Fruit fly (Drosophila melanogaster) whole organism, embryonic: Measurements from ENCODE around the gene CG4382.

ENCODE experiments used
- Abd-B ChIP-seq: fragments of 200-800 bp; sonication (Bioruptor generic); optimal IDR thresholded peaks from 2 replicates; lab custom pipeline; 2018; ENCODE audit warnings: missing biosample characterization, mild to moderate bottlenecking, missing genetic modification characterization, moderate library complexity
- Ada2b ChIP-seq: fragments of 200-800 bp; sonication (Bioruptor generic); IDR thresholded peaks from 2 replicates; pipeline ENCODE4 v1.3.6; 2022; ENCODE audit warnings: missing biosample characterization, missing genetic modification characterization
- Bgb ChIP-seq: fragments of 200-800 bp; sonication (Bioruptor generic); IDR thresholded peaks from 2 replicates; pipeline ENCODE4 v1.3.6; 2022; ENCODE audit warnings: missing biosample characterization, missing genetic modification characterization; ENCODE audit not compliant: partially characterized antibody
- CG13424 ChIP-seq: fragments of 200-800 bp; sonication (Bioruptor generic); optimal IDR thresholded peaks from 2 replicates; lab custom pipeline; 2019; ENCODE audit warnings: missing biosample characterization, mild to moderate bottlenecking, missing genetic modification characterization, moderate library complexity
- CG15269 ChIP-seq: fragments of 200-800 bp; sonication (Bioruptor generic); optimal IDR thresholded peaks from 2 replicates; lab custom pipeline; 2018; ENCODE audit warnings: missing biosample characterization, mild to moderate bottlenecking, missing genetic modification characterization, moderate library complexity
- CG16813 ChIP-seq: fragments of 200-800 bp; sonication (Bioruptor generic); IDR thresholded peaks from 3 replicates; pipeline ENCODE4 v1.3.6; 2022; ENCODE audit warnings: missing biosample characterization, missing genetic modification characterization; ENCODE audit not compliant: partially characterized antibody
- CG17359 ChIP-seq: fragments of 200-800 bp; sonication (Bioruptor generic); optimal IDR thresholded peaks from 3 replicates; lab custom pipeline; 2018; ENCODE audit warnings: missing biosample characterization, mild to moderate bottlenecking, missing genetic modification characterization, moderate library complexity
- CG17612 ChIP-seq: fragments of 200-800 bp; sonication (Bioruptor generic); IDR thresholded peaks from 2 replicates; pipeline ENCODE4 v1.3.6; 2022; ENCODE audit warnings: missing biosample characterization, missing genetic modification characterization
- CG17802 ChIP-seq: fragments of 200-800 bp; sonication (Bioruptor generic); optimal IDR thresholded peaks from 2 replicates; lab custom pipeline; 2018; ENCODE audit warnings: missing biosample characterization, mild to moderate bottlenecking, missing genetic modification characterization, moderate library complexity
- CG17912 ChIP-seq: fragments of 200-800 bp; sonication (Bioruptor generic); optimal IDR thresholded peaks from 2 replicates; lab custom pipeline; 2018; ENCODE audit warnings: missing biosample characterization, mild to moderate bottlenecking, missing genetic modification characterization
- CG18599 ChIP-seq: fragments of 200-800 bp; sonication (Bioruptor generic); optimal IDR thresholded peaks from 3 replicates; lab custom pipeline; 2017; ENCODE audit warnings: missing biosample characterization, missing genetic modification characterization, mild to moderate bottlenecking, moderate library complexity, missing genetic modification reagents
- CG32772 ChIP-seq: fragments of 200-800 bp; sonication (Bioruptor generic); IDR thresholded peaks from 2 replicates; pipeline ENCODE4 v1.3.6; 2022; ENCODE audit warnings: missing biosample characterization, missing genetic modification characterization
- CG4730 ChIP-seq: fragments of 200-800 bp; sonication (Bioruptor generic); IDR thresholded peaks from 2 replicates; pipeline ENCODE4 v1.3.6; 2022; ENCODE audit warnings: missing biosample characterization, missing genetic modification characterization
- CG5953 ChIP-seq: fragments of 200-800 bp; sonication (Bioruptor generic); IDR thresholded peaks from 2 replicates; pipeline ENCODE4 v1.3.6; 2022; ENCODE audit warnings: missing biosample characterization, missing genetic modification characterization
- CG6854 ChIP-seq: fragments of 200-800 bp; sonication (Bioruptor generic); optimal IDR thresholded peaks from 3 replicates; lab custom pipeline; 2017; ENCODE audit warnings: missing biosample characterization, mild to moderate bottlenecking, missing genetic modification characterization
- CG7372 ChIP-seq: fragments of 200-800 bp; sonication (Bioruptor generic); IDR thresholded peaks from 2 replicates; pipeline ENCODE4 v1.3.6; 2022; ENCODE audit warnings: missing biosample characterization, missing genetic modification characterization
- CG9932 ChIP-seq: fragments of 200-800 bp; sonication (Bioruptor generic); IDR thresholded peaks from 2 replicates; pipeline ENCODE4 v1.3.6; 2022; ENCODE audit warnings: missing biosample characterization, missing genetic modification characterization
- Camta ChIP-seq: fragments of 200-800 bp; sonication (Bioruptor generic); optimal IDR thresholded peaks from 2 replicates; lab custom pipeline; 2016; ENCODE audit warnings: missing biosample characterization, missing genetic modification characterization
- Deaf1 ChIP-seq: fragments of 200-800 bp; optimal IDR thresholded peaks from 3 replicates; lab custom pipeline; 2019; ENCODE audit warnings: missing biosample characterization, mild to moderate bottlenecking, missing genetic modification characterization, moderate library complexity
- Ets65A ChIP-seq: fragments of 200-800 bp; sonication (Bioruptor generic); peaks from one replicate; lab custom pipeline; 2016; ENCODE audit warnings: missing biosample characterization, missing genetic modification characterization
- Ets97D ChIP-seq: fragments of 200-800 bp; sonication (Bioruptor generic); optimal IDR thresholded peaks from 3 replicates; lab custom pipeline; 2016; ENCODE audit warnings: missing biosample characterization, missing genetic modification characterization
- GATAe ChIP-seq: fragments of 200-800 bp; sonication (Bioruptor generic); conservative IDR thresholded peaks from 2 replicates; pipeline ENCODE4 v1.3.6; 2022; ENCODE audit warnings: missing biosample characterization, missing genetic modification characterization
- Kr ChIP-seq: fragments of 200-800 bp; sonication (Bioruptor generic); optimal IDR thresholded peaks from 2 replicates; lab custom pipeline; 2017; ENCODE audit warnings: missing biosample characterization, mild to moderate bottlenecking, missing genetic modification characterization
- MBD-R2 ChIP-seq: fragments of 200-800 bp; sonication (Bioruptor generic); IDR thresholded peaks from 2 replicates; pipeline ENCODE4 v1.3.6; 2022; ENCODE audit warnings: missing biosample characterization, missing genetic modification characterization
- Mad ChIP-seq: fragments of 200-800 bp; sonication (Bioruptor generic); optimal IDR thresholded peaks from 2 replicates; lab custom pipeline; 2016; ENCODE audit warnings: missing biosample characterization, missing genetic modification characterization
- Med ChIP-seq: fragments of 200-800 bp; sonication (Bioruptor generic); peaks from one replicate; lab custom pipeline; 2016; ENCODE audit warnings: missing biosample characterization, missing genetic modification characterization, mild to moderate bottlenecking, inconsistent platforms, moderate library complexity
- Rfx ChIP-seq: fragments of 200-800 bp; sonication (Bioruptor generic); IDR thresholded peaks from 2 replicates; pipeline ENCODE4 v1.3.6; 2022; ENCODE audit warnings: missing biosample characterization, missing genetic modification characterization
- Trl ChIP-seq, 3 experiments: fragments of >200 bp in 2 of 3; fragments of 200-800 bp in 1 of 3; sonication (Bioruptor generic) in 1 of 3; optimal IDR thresholded peaks; 2 replicates in 1 of 3; 3 replicates in 2 of 3; lab custom pipeline; 2016 to 2017; ENCODE audit warnings: missing biosample characterization in 1 of 3, missing genetic modification characterization in 1 of 3
- ac ChIP-seq: fragments of 200-800 bp; sonication (Bioruptor generic); optimal IDR thresholded peaks from 3 replicates; lab custom pipeline; 2017; ENCODE audit warnings: missing biosample characterization, mild to moderate bottlenecking, missing genetic modification characterization
- bcd ChIP-seq: fragments of 200-800 bp; sonication (Bioruptor generic); optimal IDR thresholded peaks from 2 replicates; lab custom pipeline; 2017; ENCODE audit warnings: missing biosample characterization, mild to moderate bottlenecking, missing genetic modification characterization
- bowl ChIP-seq: fragments of 200-800 bp; sonication (Bioruptor generic); IDR thresholded peaks from 2 replicates; pipeline ENCODE4 v1.3.6; 2022; ENCODE audit warnings: missing biosample characterization, missing genetic modification characterization
- chif ChIP-seq, 2 experiments: fragments of 200-800 bp; sonication (Bioruptor generic); optimal IDR thresholded peaks; 3 replicates each; lab custom pipeline; 2016; ENCODE audit warnings: missing biosample characterization in 2 of 2, missing genetic modification characterization in 2 of 2
- chinmo ChIP-seq: fragments of 200-800 bp; sonication (Bioruptor generic); IDR thresholded peaks from 4 replicates; pipeline ENCODE4 v1.3.6; 2022; ENCODE audit warnings: missing biosample characterization, missing genetic modification characterization; ENCODE audit not compliant: partially characterized antibody
- crol ChIP-seq: fragments of 200-800 bp; sonication (Bioruptor generic); IDR thresholded peaks from 2 replicates; pipeline ENCODE4 v1.3.6; 2022; ENCODE audit warnings: missing biosample characterization, missing genetic modification characterization
- gsb-n ChIP-seq: fragments of 200-800 bp; sonication (Bioruptor generic); optimal IDR thresholded peaks from 3 replicates; lab custom pipeline; 2018; ENCODE audit warnings: missing biosample characterization, mild to moderate bottlenecking, missing genetic modification characterization
- klu ChIP-seq: fragments of 200-800 bp; sonication (Bioruptor generic); IDR thresholded peaks from 2 replicates; pipeline ENCODE4 v1.3.6; 2022; ENCODE audit warnings: missing biosample characterization, missing genetic modification characterization
- nerfin-1 ChIP-seq: fragments of 200-800 bp; sonication (Bioruptor generic); optimal IDR thresholded peaks from 3 replicates; lab custom pipeline; 2019; ENCODE audit warnings: missing biosample characterization, mild to moderate bottlenecking, missing genetic modification characterization, moderate library complexity
- onecut ChIP-seq: fragments of 200-800 bp; sonication (Bioruptor generic); IDR thresholded peaks from 2 replicates; pipeline ENCODE4 v1.3.6; 2022; ENCODE audit warnings: missing biosample characterization, missing genetic modification characterization
- prd ChIP-seq, 3 experiments: fragments of >200 bp in 2 of 3; fragments of 200-800 bp in 1 of 3; sonication (Bioruptor generic) in 1 of 3; optimal IDR thresholded peaks in 2 of 3; IDR thresholded peaks in 1 of 3; 2 replicates in 2 of 3; 3 replicates in 1 of 3; pipeline versions ENCODE4 v1.3.6 to Lab custom; 2017 to 2022; ENCODE audit warnings: missing biosample characterization in 1 of 3, missing genetic modification characterization in 1 of 3
- row ChIP-seq: fragments of 200-800 bp; sonication (Bioruptor generic); IDR thresholded peaks from 3 replicates; pipeline ENCODE4 v1.3.6; 2022; ENCODE audit warnings: missing biosample characterization, missing genetic modification characterization
- scrt ChIP-seq: fragments of 200-800 bp; sonication (Bioruptor generic); optimal IDR thresholded peaks from 2 replicates; lab custom pipeline; 2018; ENCODE audit warnings: missing biosample characterization, mild to moderate bottlenecking, missing genetic modification characterization, moderate library complexity
- sr ChIP-seq: fragments of 200-800 bp; sonication (Bioruptor generic); IDR thresholded peaks from 3 replicates; pipeline ENCODE4 v1.3.6; 2022; ENCODE audit warnings: missing biosample characterization, missing genetic modification characterization
- trem ChIP-seq: fragments of 200-800 bp; optimal IDR thresholded peaks from 3 replicates; lab custom pipeline; 2019; ENCODE audit warnings: missing biosample characterization, mild to moderate bottlenecking, missing genetic modification characterization, moderate library complexity
- tx ChIP-seq: fragments of 200-800 bp; sonication (Bioruptor generic); optimal IDR thresholded peaks from 2 replicates; lab custom pipeline; 2016; ENCODE audit warnings: missing biosample characterization, missing genetic modification characterization

The CG4382 gene

DNA sequence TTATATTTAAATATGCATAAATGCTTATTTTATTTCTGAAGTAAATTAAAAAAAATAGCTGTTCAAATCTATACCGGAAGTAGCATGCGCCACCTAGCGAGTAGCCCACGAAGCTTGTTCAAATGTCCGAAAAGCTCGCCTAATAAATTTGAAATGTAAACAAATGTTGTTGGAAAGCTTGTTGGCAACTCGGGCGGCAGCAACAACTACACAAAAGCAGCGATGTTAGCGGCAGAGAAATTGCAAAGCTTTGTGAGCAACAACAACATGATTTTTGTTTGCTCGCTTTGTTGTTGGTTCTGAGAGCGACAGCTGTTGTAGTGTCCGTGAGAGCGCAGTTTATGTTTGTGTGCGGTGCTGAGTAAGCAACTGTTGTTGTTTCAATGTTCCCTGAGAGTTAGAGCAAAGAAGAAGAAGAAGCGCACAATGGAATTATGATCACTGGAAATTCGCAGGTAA, 33.2 kb downstream of the CG4382 start (continued):
- TF ChIP-seq CG13424 (tag; lab: Kevin White, UChicago) (peak; percentile 89), CG18599 (GFP tag; lab: Kevin White, UChicago) (peak; percentile 98), scrt (GFP tag; lab: Kevin White, UChicago) (peak; percentile 99), MBD-R2 (peak; percentile 84)

DNA sequence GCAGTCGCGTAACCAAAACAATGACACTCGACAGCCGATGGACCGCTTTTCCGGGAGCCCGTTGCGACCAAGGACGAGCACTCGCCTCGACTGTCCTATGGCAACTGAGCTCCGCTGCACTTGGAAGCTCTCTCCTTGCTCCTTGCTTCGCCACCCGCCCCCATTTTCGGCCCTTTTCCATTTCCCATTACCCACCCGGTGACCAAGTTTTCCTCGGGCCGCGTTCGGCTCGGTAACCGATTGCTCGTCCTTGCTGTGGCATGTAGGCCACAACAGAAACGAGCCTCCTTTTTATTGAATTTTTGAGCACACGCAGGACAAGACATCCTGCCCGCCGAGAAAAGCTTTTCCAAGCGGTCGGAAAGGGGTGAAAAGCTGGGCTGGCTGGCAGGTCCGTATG, 34.0 kb downstream of the CG4382 start, which contains the start of gene jp:
TSS of gene jp (minus strand) at position 95 of the 400 bp plus-strand sequence.
- TF ChIP-seq Med, result peak; percentile 68
- TF ChIP-seq tx (GFP tag; lab: Kevin White, UChicago), result no peak
- TF ChIP-seq Bgb (GFP tag; lab: Robert Waterston, UW), result 0 out of 2 replicates have a peak, but pooled peaks have one; percentile 28
- peak; percentile 3 for TF ChIP-seq CG6854 (GFP tag; lab: Kevin White, UChicago)
- 0 out of 3 replicates have a peak, but pooled peaks have one; percentile 25 for TF ChIP-seq CG16813 (GFP tag; lab: Robert Waterston, UW)
- peak; percentile 43 for TF ChIP-seq onecut (GFP tag; lab: Robert Waterston, UW)
- 0 out of 2 replicates have a peak, but pooled peaks have one; percentile 23 for TF ChIP-seq CG5953 (GFP tag; lab: Robert Waterston, UW)
- TF ChIP-seq Deaf1 (tag; lab: Kevin White, UChicago), result peak; percentile 96
- TF ChIP-seq Mad (GFP tag; lab: Kevin White, UChicago), result no peak
- peak; percentile 72; the same call in 1 of the 4 replicates for TF ChIP-seq chinmo (GFP tag; lab: Robert Waterston, UW)
- 0 out of 2 replicates have a peak, but pooled peaks have one; percentile 9 for TF ChIP-seq CG9932 (GFP tag; lab: Robert Waterston, UW)
- no peak for TF ChIP-seq klu

dm6 chr2L:9565387-9565786, 35.3 kb downstream of the CG4382 start, which contains the start of gene CG46468:
CG46468 (minus strand) TSS chr2L:9565438.
- TF ChIP-seq Abd-B (GFP tag; lab: Kevin White, UChicago) (no peak), Ets97D (GFP tag; lab: Kevin White, UChicago) (no peak), Rfx (GFP tag; lab: Robert Waterston, UW) (0 out of 2 replicates have a peak, but pooled peaks have one; percentile 20), CG32772 (GFP tag; lab: Robert Waterston, UW) (peak; percentile 11; the same call in 1 of the 2 replicates), bowl (GFP tag; lab: Robert Waterston, UW) (no peak), row (GFP tag; lab: Robert Waterston, UW) (0 out of 3 replicates have a peak, but pooled peaks have one; percentile 17), Ets65A (peak; percentile 10), Med (peak; percentile 38), CG4730 (GFP tag; lab: Robert Waterston, UW) (0 out of 2 replicates have a peak, but pooled peaks have one; percentile 10), CG7372 (GFP tag; lab: Robert Waterston, UW) (0 out of 2 replicates have a peak, but pooled peaks have one; percentile 9), onecut (GFP tag; lab: Robert Waterston, UW) (no peak), sr (peak; percentile 55; the same call in 2 of the 3 replicates), crol (GFP tag; lab: Robert Waterston, UW) (peak; percentile 71)

DNA sequence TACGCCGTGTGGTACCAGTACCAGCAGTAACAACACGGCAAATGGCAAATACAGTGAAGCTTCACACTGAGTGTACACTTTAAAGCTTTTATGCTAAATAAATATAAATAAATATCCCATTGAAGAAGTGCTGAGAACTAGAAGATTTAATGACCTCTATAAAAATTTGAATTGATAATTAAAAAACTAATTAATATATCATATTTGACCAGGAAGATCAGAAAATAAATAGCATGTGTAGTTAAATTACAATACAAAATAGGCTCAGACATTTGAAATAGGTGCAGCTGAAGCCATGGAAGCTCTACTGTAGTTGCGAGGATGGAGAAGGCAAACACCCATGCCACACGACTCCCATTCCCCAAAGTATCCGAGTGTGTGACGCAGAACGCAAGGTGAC, 36.1 kb downstream of the CG4382 start:
- TF ChIP-seq CG17802 (tag; lab: Kevin White, UChicago) (no peak), Kr (no peak), prd (optimal IDR thresholded peaks at IDR 0.05; lab: Kevin White, UChicago) (no peak), prd (GFP tag; IDR thresholded peaks at IDR 0.05; lab: Robert Waterston, UW) (peak; percentile 29; the same call in 1 of the 3 replicates), chif (GFP tag; optimal IDR thresholded peaks at IDR 0.05; lab: Kevin White, UChicago) (no peak), nerfin-1 (tag; lab: Kevin White, UChicago) (no peak), Trl (optimal IDR thresholded peaks at IDR 0.05; lab: Kevin White, UChicago) (no peak), Trl (GFP tag; optimal IDR thresholded peaks at IDR 0.05; lab: Kevin White, UChicago) (no peak), bcd (GFP tag; lab: Kevin White, UChicago) (peak; percentile 50), CG17912 (GFP tag; lab: Kevin White, UChicago) (no peak), trem (tag; lab: Kevin White, UChicago) (no peak), GATAe (GFP tag; lab: Robert Waterston, UW) (no peak), gsb-n (tag; lab: Kevin White, UChicago) (no peak), Camta (GFP tag; lab: Kevin White, UChicago) (no peak), CG17612 (no peak), Ada2b (GFP tag; lab: Robert Waterston, UW) (peak; percentile 35; the same call in 1 of the 2 replicates), CG15269 (tag; lab: Kevin White, UChicago) (peak; percentile 67), ac (GFP tag; lab: Kevin White, UChicago) (no peak), CG17359 (tag; lab: Kevin White, UChicago) (peak; percentile 53)
